Worm (Caenorhabditis elegans): Measurements from ENCODE around the gene hum-6.

hum-6 gene

ce11 chrX:2344104-2344503 is 41.2 kb downstream of the hum-6 start:
- TF ChIP-seq egl-27 (tag; optimal IDR thresholded peaks at IDR 0.05) (no peak), ceh-28 (tag; optimal IDR thresholded peaks at IDR 0.05) (no peak), daf-12 (tag; optimal IDR thresholded peaks at IDR 0.05) (no peak), snpc-4 (tag; optimal IDR thresholded peaks at IDR 0.05) (no peak), nhr-77 (tag; optimal IDR thresholded peaks at IDR 0.05) (no peak), elt-3 (tag; optimal IDR thresholded peaks at IDR 0.05) (no peak), pqm-1 (tag; optimal IDR thresholded peaks at IDR 0.05) (no peak), hmg-11 (tag; optimal IDR thresholded peaks at IDR 0.05) (no peak)

- no peak for TF ChIP-seq lin-39 (tag; optimal IDR thresholded peaks at IDR 0.05)
- TF ChIP-seq egl-5 (tag; optimal IDR thresholded peaks at IDR 0.05), result no peak
- TF ChIP-seq pqm-1 (tag; optimal IDR thresholded peaks at IDR 0.05), result no peak
- TF ChIP-seq nhr-237 (tag; optimal IDR thresholded peaks at IDR 0.05), result no peak
- no peak for TF ChIP-seq mdl-1 (tag; optimal IDR thresholded peaks at IDR 0.05)
- no peak for TF ChIP-seq sea-2 (GFP tag; optimal IDR thresholded peaks at IDR 0.05)
- TF ChIP-seq ceh-28 (tag; optimal IDR thresholded peaks at IDR 0.05), result no peak
- no peak for TF ChIP-seq lsy-12 (tag; optimal IDR thresholded peaks at IDR 0.05)
- no peak for TF ChIP-seq nhr-25 (tag; optimal IDR thresholded peaks at IDR 0.05)
- TF ChIP-seq fkh-10 (GFP tag; optimal IDR thresholded peaks at IDR 0.05), result no peak
- TF ChIP-seq ceh-82 (tag; optimal IDR thresholded peaks at IDR 0.05), result no peak
- TF ChIP-seq ceh-16 (tag; optimal IDR thresholded peaks at IDR 0.05), result no peak
These were observed 41.8 kb downstream of the hum-6 start, which contains the start of gene nlp-2 for ce11 chrX:2344666-2345065. Gene nlp-2 (minus strand): TSS chrX:2344766.

- TF ChIP-seq pha-4 (tag; optimal IDR thresholded peaks at IDR 0.05), result no peak
- no peak for TF ChIP-seq aly-2 (tag; optimal IDR thresholded peaks at IDR 0.05)
- TF ChIP-seq unc-62 (GFP tag; optimal IDR thresholded peaks at IDR 0.05), result no peak
- TF ChIP-seq ceh-16 (tag; optimal IDR thresholded peaks at IDR 0.05), result no peak
- no peak for TF ChIP-seq ztf-4 (tag; optimal IDR thresholded peaks at IDR 0.05)
- TF ChIP-seq unc-39 (tag; optimal IDR thresholded peaks at IDR 0.05), result no peak
- TF ChIP-seq ceh-82 (tag; optimal IDR thresholded peaks at IDR 0.05), result no peak
These were observed 45.1 kb downstream of the hum-6 start for ce11 chrX:2347962-2348361.

ce11 chrX:2352929-2353328 is 50.0 kb downstream of the hum-6 start:
- no peak for TF ChIP-seq tbx-2 (tag; optimal IDR thresholded peaks at IDR 0.05)
- no peak for TF ChIP-seq ZK546.5 (tag; optimal IDR thresholded peaks at IDR 0.05)
- no peak for TF ChIP-seq unc-62 (GFP tag; optimal IDR thresholded peaks at IDR 0.05)
- TF ChIP-seq eor-1 (tag; optimal IDR thresholded peaks at IDR 0.05), result no peak
- no peak for TF ChIP-seq sea-2 (GFP tag; optimal IDR thresholded peaks at IDR 0.05)
- TF ChIP-seq nhr-67 (tag; optimal IDR thresholded peaks at IDR 0.05), result no peak
- TF ChIP-seq nhr-23 (tag; optimal IDR thresholded peaks at IDR 0.05), result no peak
- TF ChIP-seq lsy-12 (tag; optimal IDR thresholded peaks at IDR 0.05), result no peak
- no peak for TF ChIP-seq egl-27 (tag; optimal IDR thresholded peaks at IDR 0.05)
- no peak for TF ChIP-seq lin-39 (tag; optimal IDR thresholded peaks at IDR 0.05)
- no peak for TF ChIP-seq jun-1 (tag; optimal IDR thresholded peaks at IDR 0.05)
- TF ChIP-seq ceh-16 (tag; optimal IDR thresholded peaks at IDR 0.05), result no peak
- TF ChIP-seq nhr-77 (tag; optimal IDR thresholded peaks at IDR 0.05), result no peak
- TF ChIP-seq egl-5 (tag; optimal IDR thresholded peaks at IDR 0.05), result no peak
- TF ChIP-seq elt-1 (tag; optimal IDR thresholded peaks at IDR 0.05), result no peak
- no peak for TF ChIP-seq elt-3 (tag; optimal IDR thresholded peaks at IDR 0.05)

- TF ChIP-seq nhr-67 (tag; optimal IDR thresholded peaks at IDR 0.05), result no peak
- TF ChIP-seq ceh-9 (tag; optimal IDR thresholded peaks at IDR 0.05), result no peak
- no peak for TF ChIP-seq lsy-12 (tag; optimal IDR thresholded peaks at IDR 0.05)
- TF ChIP-seq R02D3.7 (tag; optimal IDR thresholded peaks at IDR 0.05), result no peak
- no peak for TF ChIP-seq zag-1 (tag; optimal IDR thresholded peaks at IDR 0.05)
- no peak for TF ChIP-seq ceh-16 (tag; optimal IDR thresholded peaks at IDR 0.05)
- no peak for TF ChIP-seq aly-2 (tag; optimal IDR thresholded peaks at IDR 0.05)
- TF ChIP-seq mdl-1 (tag; optimal IDR thresholded peaks at IDR 0.05), result no peak
- no peak for TF ChIP-seq pqm-1 (tag; optimal IDR thresholded peaks at IDR 0.05)
- TF ChIP-seq pha-4 (tag; optimal IDR thresholded peaks at IDR 0.05), result no peak
These were observed 56.9 kb downstream of the hum-6 start, which contains the start of gene lgc-40 for ce11 chrX:2359797-2360196. Gene lgc-40 (plus strand): TSS chrX:2360097.

ce11 chrX:2362872-2363271 is 60.0 kb downstream of the hum-6 start:
- no peak for TF ChIP-seq nhr-76 (tag; optimal IDR thresholded peaks at IDR 0.05)
- no peak for TF ChIP-seq fkh-2 (tag; optimal IDR thresholded peaks at IDR 0.05)
- no peak for TF ChIP-seq hmg-11 (tag; optimal IDR thresholded peaks at IDR 0.05)

Data from whole organism, L3 larva.